Worm (Caenorhabditis elegans): ENCODE measurements around the gene C06E4.5.

The C06E4.5 gene

DNA sequence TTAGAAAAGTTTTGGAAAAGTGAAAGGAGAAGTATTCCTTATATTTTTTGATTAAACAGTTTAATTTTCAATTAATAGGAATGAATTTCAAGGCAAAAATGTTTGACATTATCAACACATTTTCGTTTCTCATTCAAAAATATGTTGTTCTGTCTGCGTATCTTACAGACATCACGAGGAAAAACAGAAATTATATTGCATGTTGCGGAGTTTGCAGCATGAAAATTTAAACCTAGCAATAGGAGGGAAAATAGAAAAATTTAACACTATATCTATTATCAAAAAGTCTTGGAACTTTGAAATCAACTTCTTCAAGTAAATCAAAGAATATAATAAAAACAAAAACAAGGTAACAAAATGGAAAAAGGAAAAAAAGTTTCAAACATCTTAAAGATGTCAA lies 36.3 kb downstream of the C06E4.5 start:
- no peak for TF ChIP-seq tbx-11 (GFP tag; IDR thresholded peaks at IDR 0.05)
- TF ChIP-seq scrt-1 (GFP tag; IDR thresholded peaks at IDR 0.05): no peak
- TF ChIP-seq aly-1 (tag; optimal IDR thresholded peaks at IDR 0.05): no peak
- TF ChIP-seq tra-4 (tag; optimal IDR thresholded peaks at IDR 0.05): no peak
- no peak for TF ChIP-seq F13C5.2 (tag; optimal IDR thresholded peaks at IDR 0.05)
- no peak for TF ChIP-seq ama-1 (optimal IDR thresholded peaks at IDR 0.05)
- no peak for TF ChIP-seq sea-1 (GFP tag; conservative IDR thresholded peaks at IDR 0.05)
- no peak for TF ChIP-seq ets-7 (tag; optimal IDR thresholded peaks at IDR 0.05)
- TF ChIP-seq flt-1 (GFP tag; IDR thresholded peaks at IDR 0.05): no peak
- TF ChIP-seq ceh-36 (tag; optimal IDR thresholded peaks at IDR 0.05): no peak
- TF ChIP-seq hmg-4 (GFP tag; optimal IDR thresholded peaks at IDR 0.05): no peak
- no peak for TF ChIP-seq tbx-37 (GFP tag; conservative IDR thresholded peaks at IDR 0.05)

DNA sequence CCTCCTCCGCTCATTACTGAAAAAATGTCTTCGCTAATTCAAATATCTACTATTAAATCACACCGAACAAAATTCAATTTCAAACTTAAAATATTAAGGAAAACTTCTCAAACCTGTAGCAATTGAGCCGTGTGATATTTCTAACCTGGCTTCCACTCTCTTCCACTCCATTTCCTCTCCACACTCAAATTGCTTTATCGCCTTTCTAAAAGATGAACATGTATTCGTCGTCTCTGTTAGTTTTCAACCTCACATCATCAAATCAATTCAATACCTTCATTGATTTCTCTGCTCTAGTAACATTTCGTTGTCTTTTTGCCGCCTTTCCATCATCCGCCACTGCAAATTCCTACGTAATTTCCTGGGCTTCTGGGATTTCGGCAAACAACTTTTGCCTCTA lies 37.2 kb downstream of the C06E4.5 start, which contains the start of gene F42C5.4:
Gene F42C5.4 (minus strand): TSS at position 171 of the 400 bp plus-strand sequence.
- TF ChIP-seq ceh-36 (tag; optimal IDR thresholded peaks at IDR 0.05) (no peak), pes-1 (GFP tag; IDR thresholded peaks at IDR 0.05) (no peak), tbx-37 (GFP tag; conservative IDR thresholded peaks at IDR 0.05) (no peak), tra-4 (tag; optimal IDR thresholded peaks at IDR 0.05) (no peak), ama-1 (optimal IDR thresholded peaks at IDR 0.05) (no peak), hnd-1 (tag; optimal IDR thresholded peaks at IDR 0.05) (no peak), tbx-11 (GFP tag; IDR thresholded peaks at IDR 0.05) (no peak), scrt-1 (GFP tag; IDR thresholded peaks at IDR 0.05) (no peak)

DNA sequence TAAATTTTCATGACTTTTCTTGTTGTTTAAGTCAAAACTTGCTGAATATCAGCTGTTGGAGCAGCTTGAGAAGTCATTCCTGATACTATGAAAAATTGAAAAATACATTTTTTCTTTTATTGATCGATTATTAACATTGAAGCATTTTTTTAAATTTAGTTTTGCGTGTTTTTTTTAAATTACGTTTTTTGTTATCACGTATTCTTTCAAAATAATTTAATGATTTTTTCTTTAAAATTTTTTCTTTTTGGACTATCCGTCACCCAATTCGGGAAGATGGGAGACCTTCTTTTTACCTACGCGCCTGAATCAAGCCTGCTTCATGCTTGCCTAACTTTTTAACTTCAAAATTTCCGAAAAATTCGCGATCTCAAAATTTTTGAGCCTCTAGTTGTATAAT lies 39.3 kb downstream of the C06E4.5 start, which contains the start of gene F42C5.5:
Gene F42C5.5 (minus strand): TSS at position 101 of the 400 bp plus-strand sequence.
- TF ChIP-seq ama-1 (optimal IDR thresholded peaks at IDR 0.05): no peak
- no peak for TF ChIP-seq flt-1 (GFP tag; IDR thresholded peaks at IDR 0.05)
- no peak for TF ChIP-seq hmbx-1 (tag; optimal IDR thresholded peaks at IDR 0.05)
- no peak for TF ChIP-seq aly-1 (tag; optimal IDR thresholded peaks at IDR 0.05)
- TF ChIP-seq F13C5.2 (tag; optimal IDR thresholded peaks at IDR 0.05): no peak
- TF ChIP-seq ets-7 (tag; optimal IDR thresholded peaks at IDR 0.05): no peak
- no peak for TF ChIP-seq pes-1 (GFP tag; IDR thresholded peaks at IDR 0.05)
- no peak for TF ChIP-seq tbx-11 (GFP tag; IDR thresholded peaks at IDR 0.05)
- no peak for TF ChIP-seq scrt-1 (GFP tag; IDR thresholded peaks at IDR 0.05)
- TF ChIP-seq ceh-13 (GFP tag; optimal IDR thresholded peaks at IDR 0.05): no peak
- TF ChIP-seq sea-1 (GFP tag; conservative IDR thresholded peaks at IDR 0.05): no peak
- no peak for TF ChIP-seq ceh-36 (tag; optimal IDR thresholded peaks at IDR 0.05)

DNA sequence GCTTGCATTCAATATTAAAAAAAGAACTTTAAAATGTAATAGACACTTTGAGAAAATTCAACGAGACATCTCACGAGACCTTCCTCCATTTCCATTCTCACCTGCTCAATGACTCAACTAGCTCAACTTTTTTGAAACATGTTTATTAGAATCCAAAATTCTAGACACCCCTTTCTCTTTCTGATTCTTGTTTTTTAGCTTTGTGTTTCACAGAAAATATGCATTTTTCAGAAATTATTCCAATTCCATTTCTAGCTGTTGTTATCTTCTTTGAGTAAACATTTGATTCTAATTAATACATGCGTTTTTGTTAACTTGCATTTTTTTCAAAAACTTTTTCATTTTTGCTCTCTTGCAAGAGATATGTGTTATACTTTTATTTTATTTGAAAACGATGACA lies 46.7 kb downstream of the C06E4.5 start:
- TF ChIP-seq ets-7 (tag; optimal IDR thresholded peaks at IDR 0.05) (no peak), sea-1 (GFP tag; conservative IDR thresholded peaks at IDR 0.05) (no peak), flt-1 (GFP tag; IDR thresholded peaks at IDR 0.05) (no peak), hmg-4 (GFP tag; optimal IDR thresholded peaks at IDR 0.05) (no peak), ceh-36 (tag; optimal IDR thresholded peaks at IDR 0.05) (no peak), scrt-1 (GFP tag; IDR thresholded peaks at IDR 0.05) (no peak), tra-4 (tag; optimal IDR thresholded peaks at IDR 0.05) (no peak), hmbx-1 (tag; optimal IDR thresholded peaks at IDR 0.05) (no peak), ama-1 (optimal IDR thresholded peaks at IDR 0.05) (no peak), tbx-11 (GFP tag; IDR thresholded peaks at IDR 0.05) (no peak), ceh-13 (GFP tag; optimal IDR thresholded peaks at IDR 0.05) (no peak), aly-1 (tag; optimal IDR thresholded peaks at IDR 0.05) (no peak), tbx-37 (GFP tag; conservative IDR thresholded peaks at IDR 0.05) (no peak), pes-1 (GFP tag; IDR thresholded peaks at IDR 0.05) (no peak)

DNA sequence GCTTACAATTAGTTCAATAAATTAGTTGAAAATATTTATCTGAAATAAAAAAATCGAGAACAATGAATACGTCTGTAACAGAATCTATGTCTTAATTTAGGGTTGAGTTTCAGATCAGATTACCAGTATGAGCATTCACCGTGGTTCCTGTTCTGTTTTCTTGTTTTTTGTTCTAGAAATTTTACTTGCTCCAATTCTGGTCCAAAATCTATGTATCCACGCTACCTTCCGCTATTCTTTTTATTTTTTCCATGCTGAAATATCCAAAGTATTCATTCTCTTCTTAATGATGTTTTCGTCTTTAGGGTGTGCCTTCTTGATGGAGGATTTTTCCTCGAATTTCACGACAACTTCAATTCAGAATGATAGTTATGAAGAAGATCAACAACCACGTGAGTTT lies 50.5 kb downstream of the C06E4.5 start, which contains the start of gene npr-27:
Gene npr-27 (plus strand): TSS at position 301 of the 400 bp plus-strand sequence.
- TF ChIP-seq hnd-1 (tag; optimal IDR thresholded peaks at IDR 0.05) (no peak), sea-1 (GFP tag; conservative IDR thresholded peaks at IDR 0.05) (no peak), flt-1 (GFP tag; IDR thresholded peaks at IDR 0.05) (no peak), hmg-4 (GFP tag; optimal IDR thresholded peaks at IDR 0.05) (no peak), tra-4 (tag; optimal IDR thresholded peaks at IDR 0.05) (no peak)
